Worm (Caenorhabditis elegans): Measurements from ENCODE around the gene cebp-1.

DNA sequence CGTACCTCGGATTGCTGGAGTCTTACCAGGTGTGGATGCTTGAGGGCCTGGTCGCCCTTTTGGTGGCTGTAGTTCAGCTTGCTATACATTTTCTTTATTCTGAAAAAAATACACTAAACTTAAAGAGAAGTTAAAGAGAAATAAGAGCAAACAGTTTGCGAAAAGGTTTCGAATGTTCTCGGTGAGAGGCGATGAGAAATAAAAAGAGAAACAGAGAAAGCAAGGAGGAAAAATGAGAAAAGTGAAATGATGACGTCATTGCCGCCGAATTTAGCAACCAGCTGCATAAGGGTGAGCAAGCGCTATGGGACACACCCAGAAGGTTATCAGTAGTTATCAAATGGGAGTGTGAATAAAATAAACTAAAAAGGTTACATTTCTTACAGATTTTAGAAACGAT lies at the start of gene cebp-1:
- TF ChIP-seq nhr-28 (tag; optimal IDR thresholded peaks at IDR 0.05) (no peak), vab-7 (GFP tag; IDR thresholded peaks at IDR 0.05) (no peak)

Measured in whole organism, L4 larva.